Fruit fly (Drosophila melanogaster): ENCODE measurements around the gene BicD.

Gene BicD

DNA sequence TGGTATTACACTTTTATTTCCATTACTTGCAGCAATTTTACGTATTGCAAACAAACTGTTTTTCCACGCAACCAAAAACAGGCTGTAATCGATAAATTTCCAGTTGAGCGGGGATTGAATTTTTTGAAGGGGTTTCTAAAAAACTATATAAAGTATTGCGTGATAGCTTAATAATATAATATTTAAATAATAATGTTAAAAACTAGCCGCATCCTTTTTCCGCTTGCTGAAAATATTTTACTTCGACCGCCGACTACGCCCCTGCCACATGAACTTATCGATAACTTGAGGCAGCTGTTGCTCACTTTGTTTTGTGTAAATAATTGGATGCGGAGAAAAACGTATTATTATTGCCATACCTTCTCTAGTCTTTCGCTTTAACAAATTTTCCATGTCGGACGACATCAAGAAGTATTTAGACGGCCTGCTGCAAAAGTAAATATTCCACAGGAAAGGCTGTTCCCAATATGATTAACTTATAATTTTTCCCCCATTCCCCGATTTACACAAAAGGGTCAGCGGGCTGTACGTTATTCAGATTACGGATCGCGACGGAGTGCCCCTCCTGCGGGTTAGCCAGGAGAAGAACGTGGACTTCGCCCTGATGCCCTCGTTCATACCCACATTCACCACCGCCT is 8.0 kb upstream of the BicD start, which contains the start of the genes fws and Lamtor3 (continued):
- TF ChIP-seq D19A (tag; optimal IDR thresholded peaks at IDR 0.05) = peak; percentile 93
- peak; percentile 82 for TF ChIP-seq fd102C (GFP tag; optimal IDR thresholded peaks at IDR 0.05)
- TF ChIP-seq CG8478 (optimal IDR thresholded peaks at IDR 0.05) = no peak
- peak; percentile 92 for TF ChIP-seq CG5245 (GFP tag; optimal IDR thresholded peaks at IDR 0.05)
- TF ChIP-seq CG8290 (GFP tag; optimal IDR thresholded peaks at IDR 0.05) = peak; percentile 77
- peak in 1 of 2 experiments; percentile 84 for TF ChIP-seq CG8290 (tag; optimal IDR thresholded peaks at IDR 0.05)
- TF ChIP-seq ab (GFP tag; optimal IDR thresholded peaks at IDR 0.05) = peak; percentile 81
- peak; percentile 98 for TF ChIP-seq cas (GFP tag; IDR thresholded peaks at IDR 0.05)
- peak; percentile 78 for TF ChIP-seq CG13287 (GFP tag; IDR thresholded peaks at IDR 0.05; ENCODE audit: partially characterized antibody)
- TF ChIP-seq Jarid2 (GFP tag; optimal IDR thresholded peaks at IDR 0.05) = peak; percentile 88
- TF ChIP-seq fd64A (GFP tag; optimal IDR thresholded peaks at IDR 0.05) = peak; percentile 93
- peak; percentile 98 for TF ChIP-seq bcd (GFP tag; optimal IDR thresholded peaks at IDR 0.05)
- TF ChIP-seq CG7271 (tag; optimal IDR thresholded peaks at IDR 0.05) = peak; percentile 96
- TF ChIP-seq zfh2 (GFP tag; optimal IDR thresholded peaks at IDR 0.05) = peak; percentile 97
- peak; percentile 98 for TF ChIP-seq Ets65A (GFP tag)
- no peak for TF ChIP-seq gfzf (GFP tag; optimal IDR thresholded peaks at IDR 0.05)
- peak; percentile 91 to 98 for TF ChIP-seq Hr51 (GFP tag; optimal IDR thresholded peaks at IDR 0.05)
- peak; percentile 62 for TF ChIP-seq Scr (GFP tag; IDR thresholded peaks at IDR 0.05; ENCODE audit: partially characterized antibody)
- TF ChIP-seq CG31224 (GFP tag; IDR thresholded peaks at IDR 0.05) = peak; percentile 97
- peak; percentile 87 for TF ChIP-seq CG4707 (GFP tag; optimal IDR thresholded peaks at IDR 0.05)
- no peak for TF ChIP-seq hb (GFP tag; IDR thresholded peaks at IDR 0.05; ENCODE audit: partially characterized antibody)
- peak; percentile 99 for TF ChIP-seq H15 (GFP tag; IDR thresholded peaks at IDR 0.05)
- peak; percentile 48 for TF ChIP-seq CG1792 (GFP tag; optimal IDR thresholded peaks at IDR 0.05)
- TF ChIP-seq phol (tag; optimal IDR thresholded peaks at IDR 0.05) = peak; percentile 98
- peak; percentile 99 for TF ChIP-seq B-H1 (GFP tag; IDR thresholded peaks at IDR 0.05)
- peak; percentile 70 for TF ChIP-seq Myb (GFP tag; optimal IDR thresholded peaks at IDR 0.05)
- TF ChIP-seq CG3065 (GFP tag; optimal IDR thresholded peaks at IDR 0.05) = peak; percentile 92
- peak; percentile 97 for TF ChIP-seq danr (GFP tag; IDR thresholded peaks at IDR 0.05)
- TF ChIP-seq kah (GFP tag; optimal IDR thresholded peaks at IDR 0.05) = peak; percentile 88
- TF ChIP-seq CG7963 (GFP tag; IDR thresholded peaks at IDR 0.05; ENCODE audit: partially characterized antibody) = 0 out of 3 replicates have a peak, but pooled peaks have one; percentile 43
- TF ChIP-seq Elba2 (GFP tag; optimal IDR thresholded peaks at IDR 0.05) = peak; percentile 75
- peak; percentile 68 for TF ChIP-seq pum (GFP tag; optimal IDR thresholded peaks at IDR 0.05)
- peak; percentile 88 for TF ChIP-seq CG13123 (GFP tag; optimal IDR thresholded peaks at IDR 0.05)
- TF ChIP-seq aop (GFP tag; IDR thresholded peaks at IDR 0.05) = peak; percentile 93
- peak; percentile 93 for TF ChIP-seq CG18011 (GFP tag; optimal IDR thresholded peaks at IDR 0.05)
- peak; percentile 95 for TF ChIP-seq CG12071 (GFP tag; optimal IDR thresholded peaks at IDR 0.05)
- TF ChIP-seq H2.0 (GFP tag; IDR thresholded peaks at IDR 0.05) = peak; percentile 99
- no peak for TF ChIP-seq HmgD (GFP tag; optimal IDR thresholded peaks at IDR 0.05)
- TF ChIP-seq gcm (GFP tag; optimal IDR thresholded peaks at IDR 0.05) = peak; percentile 97
- TF ChIP-seq Hr3 (GFP tag; optimal IDR thresholded peaks at IDR 0.05) = peak; percentile 99
- no peak for TF ChIP-seq CG2129 (GFP tag; IDR thresholded peaks at IDR 0.05; ENCODE audit: partially characterized antibody)
- peak; percentile 86 for TF ChIP-seq ac (GFP tag; optimal IDR thresholded peaks at IDR 0.05)
- peak; percentile 94 for TF ChIP-seq CG6683 (GFP tag; optimal IDR thresholded peaks at IDR 0.05)
- peak; percentile 95 for TF ChIP-seq Six4 (GFP tag; optimal IDR thresholded peaks at IDR 0.05)
- peak; percentile 97 for TF ChIP-seq Chrac-16 (GFP tag; optimal IDR thresholded peaks at IDR 0.05)
- TF ChIP-seq btn (GFP tag; optimal IDR thresholded peaks at IDR 0.05) = peak; percentile 30
- TF ChIP-seq CG3847 (GFP tag; IDR thresholded peaks at IDR 0.05) = peak; percentile 99
- peak; percentile 96 for TF ChIP-seq Spps (tag; optimal IDR thresholded peaks at IDR 0.05)
- peak; percentile 94 for TF ChIP-seq tio (GFP tag; optimal IDR thresholded peaks at IDR 0.05)
- TF ChIP-seq zf30C (GFP tag; optimal IDR thresholded peaks at IDR 0.05) = no peak

Measured in whole organism, embryonic.